Worm (Caenorhabditis elegans) whole organism, L2 larva: ENCODE measurements around the gene bud-31.
A peak's percentile ranks its signal among the peaks of the same experiment; 100 is the strongest.
"Not testable (repeated sequence)": the region's sequence is repeated elsewhere in the genome, so short reads cannot be mapped to it uniquely, and the experiment has no call there.

Experiments used
- C34F6.9 ChIP-seq: fragments of 150-350 bp; optimal IDR thresholded peaks from 2 replicates; lab custom pipeline; 2014; ENCODE audit warnings: missing biosample characterization, missing genetic modification characterization
- F13H6.1 ChIP-seq: sonication (generic microtip); optimal IDR thresholded peaks from 2 replicates; lab custom pipeline; 2016; ENCODE audit warnings: missing genetic modification characterization, missing compliant biosample characterization
- R02D3.7 ChIP-seq: fragments of 150-350 bp; optimal IDR thresholded peaks from 2 replicates; lab custom pipeline; 2014; ENCODE audit warnings: missing biosample characterization, missing genetic modification characterization
- Y55F3AM.14 ChIP-seq: fragments of 200-800 bp; sonication (Bioruptor generic); optimal IDR thresholded peaks from 2 replicates; lab custom pipeline; 2018; ENCODE audit warnings: mild to moderate bottlenecking, missing genetic modification characterization, missing compliant biosample characterization
- ZK546.5 ChIP-seq: sonication (generic microtip); optimal IDR thresholded peaks from 2 replicates; lab custom pipeline; 2017; ENCODE audit warnings: missing biosample characterization, missing genetic modification characterization
- alr-1 ChIP-seq: fragments of 150-350 bp; optimal IDR thresholded peaks from 2 replicates; lab custom pipeline; 2014; ENCODE audit warnings: missing biosample characterization, missing genetic modification characterization
- aly-2 ChIP-seq: fragments of 150-350 bp; optimal IDR thresholded peaks from 2 replicates; lab custom pipeline; 2014; ENCODE audit warnings: missing biosample characterization, missing genetic modification characterization
- ama-1 ChIP-seq: fragments of 150-350 bp; optimal IDR thresholded peaks from 2 replicates; lab custom pipeline; 2018; ENCODE audit warnings: inconsistent platforms
- blmp-1 ChIP-seq: sonication (generic microtip); optimal IDR thresholded peaks from 2 replicates; lab custom pipeline; 2017; ENCODE audit warnings: missing genetic modification characterization, mild to moderate bottlenecking, missing compliant biosample characterization, antibody characterized with exemption, moderate library complexity; ENCODE audit not compliant: insufficient read depth
- ceh-16 ChIP-seq: fragments of 150-350 bp; optimal IDR thresholded peaks from 2 replicates; lab custom pipeline; 2014; ENCODE audit warnings: missing biosample characterization, missing genetic modification characterization
- ceh-82 ChIP-seq: fragments of 150-350 bp; optimal IDR thresholded peaks from 2 replicates; lab custom pipeline; 2014; ENCODE audit warnings: missing biosample characterization, missing genetic modification characterization
- crh-2 ChIP-seq: sonication (generic microtip); optimal IDR thresholded peaks from 2 replicates; lab custom pipeline; 2017; ENCODE audit warnings: missing biosample characterization, missing genetic modification characterization
- dmd-4 ChIP-seq: sonication (generic microtip); optimal IDR thresholded peaks from 2 replicates; lab custom pipeline; 2017; ENCODE audit warnings: missing biosample characterization, missing genetic modification characterization
- egl-27 ChIP-seq: sonication (generic microtip); optimal IDR thresholded peaks from 3 replicates; lab custom pipeline; 2017; ENCODE audit warnings: missing biosample characterization, missing genetic modification reagents, missing genetic modification characterization
- elt-3 ChIP-seq: sonication (generic microtip); optimal IDR thresholded peaks from 2 replicates; lab custom pipeline; 2017; ENCODE audit warnings: missing biosample characterization, missing genetic modification characterization
- fos-1 ChIP-seq: fragments of 150-350 bp; optimal IDR thresholded peaks from 2 replicates; lab custom pipeline; 2014; ENCODE audit warnings: missing biosample characterization, missing genetic modification characterization
- gmeb-1 ChIP-seq: fragments of 150-350 bp; optimal IDR thresholded peaks from 2 replicates; lab custom pipeline; 2014; ENCODE audit warnings: missing biosample characterization, missing genetic modification characterization
- lin-11 ChIP-seq: fragments of 150-350 bp; sonication (generic microtip); optimal IDR thresholded peaks from 2 replicates; lab custom pipeline; 2014; ENCODE audit warnings: missing biosample characterization, missing genetic modification characterization, inconsistent platforms, mixed read lengths
- lin-13 ChIP-seq: fragments of 150-350 bp; optimal IDR thresholded peaks from 2 replicates; lab custom pipeline; 2014; ENCODE audit warnings: missing biosample characterization, missing genetic modification reagents, missing genetic modification characterization
- lin-39 ChIP-seq: fragments of 150-350 bp; optimal IDR thresholded peaks from 2 replicates; lab custom pipeline; 2014; ENCODE audit warnings: missing biosample characterization, missing genetic modification reagents, missing genetic modification characterization
- lsy-2 ChIP-seq, 2 experiments: fragments of 150-350 bp in 1 of 2; sonication (generic microtip) in 1 of 2; optimal IDR thresholded peaks; 2 replicates each; lab custom pipeline; 2014 to 2017; ENCODE audit warnings: missing biosample characterization in 2 of 2, missing genetic modification characterization in 2 of 2
- mab-5 ChIP-seq: fragments of 150-350 bp; optimal IDR thresholded peaks from 2 replicates; lab custom pipeline; 2014; ENCODE audit warnings: missing biosample characterization, missing genetic modification characterization
- mdl-1 ChIP-seq, 2 experiments: fragments of 150-350 bp in 1 of 2; sonication (generic microtip) in 1 of 2; optimal IDR thresholded peaks; 2 replicates each; lab custom pipeline; 2017; ENCODE audit warnings: missing biosample characterization in 2 of 2, missing genetic modification characterization in 2 of 2
- nhr-10 ChIP-seq: sonication (generic microtip); optimal IDR thresholded peaks from 2 replicates; lab custom pipeline; 2017; ENCODE audit warnings: missing biosample characterization, missing genetic modification characterization
- nhr-11 ChIP-seq: fragments of 150-350 bp; optimal IDR thresholded peaks from 2 replicates; lab custom pipeline; 2014; ENCODE audit warnings: missing biosample characterization, missing genetic modification characterization
- nhr-12 ChIP-seq: fragments of 150-350 bp; optimal IDR thresholded peaks from 2 replicates; lab custom pipeline; 2014; ENCODE audit warnings: missing biosample characterization, missing genetic modification characterization
- nhr-129 ChIP-seq: fragments of 150-350 bp; optimal IDR thresholded peaks from 2 replicates; lab custom pipeline; 2014; ENCODE audit warnings: missing biosample characterization, missing genetic modification characterization
- nhr-21 ChIP-seq: fragments of 150-350 bp; optimal IDR thresholded peaks from 2 replicates; lab custom pipeline; 2014; ENCODE audit warnings: missing biosample characterization, missing genetic modification characterization
- nhr-23 ChIP-seq: fragments of 150-350 bp; optimal IDR thresholded peaks from 2 replicates; lab custom pipeline; 2014; ENCODE audit warnings: missing biosample characterization, missing genetic modification reagents, missing genetic modification characterization
- nhr-237 ChIP-seq: fragments of 150-350 bp; optimal IDR thresholded peaks from 2 replicates; lab custom pipeline; 2014; ENCODE audit warnings: missing biosample characterization, missing genetic modification characterization
- nhr-77 ChIP-seq: fragments of 150-350 bp; optimal IDR thresholded peaks from 2 replicates; lab custom pipeline; 2014; ENCODE audit warnings: missing biosample characterization, missing genetic modification characterization
- peb-1 ChIP-seq: fragments of 150-350 bp; optimal IDR thresholded peaks from 2 replicates; lab custom pipeline; 2014; ENCODE audit warnings: missing biosample characterization, missing genetic modification characterization
- sem-4 ChIP-seq: fragments of 150-350 bp; optimal IDR thresholded peaks from 2 replicates; lab custom pipeline; 2014; ENCODE audit warnings: missing biosample characterization, missing genetic modification reagents, missing genetic modification characterization
- skn-1 ChIP-seq: sonication (generic microtip); optimal IDR thresholded peaks from 2 replicates; lab custom pipeline; 2017; ENCODE audit warnings: missing biosample characterization, missing genetic modification characterization
- sma-3 ChIP-seq: sonication (generic microtip); optimal IDR thresholded peaks from 2 replicates; lab custom pipeline; 2016; ENCODE audit warnings: missing genetic modification reagents, missing genetic modification characterization, missing compliant biosample characterization
- sma-9 ChIP-seq, 2 experiments: fragments of 150-350 bp in 1 of 2; sonication (generic microtip) in 1 of 2; optimal IDR thresholded peaks; 2 replicates each; lab custom pipeline; 2014 to 2016; ENCODE audit warnings: missing genetic modification characterization in 2 of 2, mild to moderate bottlenecking in 1 of 2, missing biosample characterization in 1 of 2, missing compliant biosample characterization in 1 of 2, missing genetic modification reagents in 1 of 2, moderate library complexity in 1 of 2
- snpc-4 ChIP-seq: fragments of 150-350 bp; optimal IDR thresholded peaks from 2 replicates; lab custom pipeline; 2014; ENCODE audit warnings: missing biosample characterization, missing genetic modification characterization
- unc-39 ChIP-seq: fragments of 150-350 bp; optimal IDR thresholded peaks from 2 replicates; lab custom pipeline; 2014; ENCODE audit warnings: missing biosample characterization, missing genetic modification characterization
- unc-55 ChIP-seq: fragments of 150-350 bp; sonication (generic microtip); optimal IDR thresholded peaks from 3 replicates; lab custom pipeline; 2014; ENCODE audit warnings: missing biosample characterization, missing genetic modification reagents, missing genetic modification characterization
- unc-62 ChIP-seq: fragments of 150-350 bp; optimal IDR thresholded peaks from 2 replicates; lab custom pipeline; 2014; ENCODE audit warnings: missing biosample characterization, missing genetic modification reagents, missing genetic modification characterization
- zag-1 ChIP-seq: fragments of 150-350 bp; optimal IDR thresholded peaks from 2 replicates; lab custom pipeline; 2014; ENCODE audit warnings: missing biosample characterization, missing genetic modification characterization
- ztf-11 ChIP-seq: sonication (generic microtip); optimal IDR thresholded peaks from 2 replicates; lab custom pipeline; 2017; ENCODE audit warnings: missing biosample characterization, missing genetic modification characterization
- ztf-4 ChIP-seq: fragments of 150-350 bp; optimal IDR thresholded peaks from 2 replicates; lab custom pipeline; 2014; ENCODE audit warnings: missing biosample characterization, missing genetic modification characterization

bud-31 gene

DNA sequence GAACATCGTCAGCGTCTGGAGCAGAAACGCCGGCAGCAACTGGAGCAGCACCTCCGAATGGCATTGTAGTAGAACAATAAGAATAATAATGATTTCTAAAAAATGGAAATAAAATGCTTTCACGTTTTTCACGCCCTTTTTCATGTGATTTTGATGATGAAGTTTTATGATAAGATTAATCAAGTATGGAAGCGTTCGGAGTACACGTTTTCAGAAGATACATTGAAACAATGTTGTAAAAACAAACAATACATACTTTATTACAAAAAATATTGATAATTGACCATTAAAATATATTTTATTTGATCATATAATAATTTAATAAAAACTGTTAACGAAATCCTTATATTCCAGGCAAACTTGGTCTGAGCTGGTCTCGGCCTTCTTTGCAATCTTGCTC, 15.1 kb downstream of the bud-31 start, which contains the start of gene C07A9.13:
Gene C07A9.13, minus strand, starts transcription at position 101 of the 400 bp plus-strand sequence.
- TF ChIP-seq nhr-21 (tag; lab: Kevin White, UChicago); sma-3 (GFP tag; lab: Kevin White, UChicago); mdl-1 (tag; optimal IDR thresholded peaks at IDR 0.05; lab: Kevin White, UChicago): not testable (repeated sequence)

DNA sequence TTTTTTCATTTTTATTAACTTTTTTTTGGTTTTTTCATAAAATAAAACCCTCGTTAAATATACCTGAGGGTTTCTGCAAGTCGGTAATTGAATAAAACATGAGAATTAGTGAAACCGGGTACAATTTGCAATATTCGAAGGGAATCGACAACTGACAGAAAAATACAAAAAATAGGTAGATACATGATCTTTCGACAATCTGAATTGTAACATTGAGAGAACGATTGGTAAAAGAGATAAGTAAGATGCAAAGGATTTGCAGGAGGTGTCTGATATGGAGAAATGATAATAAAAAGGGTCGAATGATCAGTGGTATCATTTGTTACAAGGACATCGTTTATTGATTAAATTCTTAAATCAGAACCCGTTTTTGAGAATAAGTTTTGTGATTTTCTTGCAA, 17.5 kb downstream of the bud-31 start, which contains the start of gene ugt-60:
Gene ugt-60, minus strand, starts transcription at position 233 of the 400 bp plus-strand sequence.
- TF ChIP-seq sem-4 (tag; lab: Kevin White, UChicago) (no peak), lin-11 (no peak), lsy-2 (tag; optimal IDR thresholded peaks at IDR 0.05; lab: Kevin White, UChicago) (no peak), nhr-77 (tag; lab: Kevin White, UChicago) (no peak), sma-3 (GFP tag; lab: Kevin White, UChicago) (no peak), lin-39 (tag; lab: Kevin White, UChicago) (no peak), ceh-82 (tag; lab: Kevin White, UChicago) (no peak), unc-62 (GFP tag; lab: Kevin White, UChicago) (no peak), ztf-4 (no peak), blmp-1 (tag; lab: Kevin White, UChicago) (no peak), nhr-11 (tag; lab: Kevin White, UChicago) (no peak), nhr-23 (tag; lab: Kevin White, UChicago) (no peak), ZK546.5 (tag; lab: Kevin White, UChicago) (no peak), mab-5 (no peak), gmeb-1 (tag; lab: Kevin White, UChicago) (no peak), unc-55 (GFP tag; lab: Kevin White, UChicago) (no peak)

ce11 chrIII:9669546-9669945, 26.8 kb downstream of the bud-31 start:
- TF ChIP-seq crh-2 (tag; lab: Kevin White, UChicago) (no peak), nhr-237 (no peak), snpc-4 (tag; lab: Kevin White, UChicago) (no peak), aly-2 (no peak), ama-1 (lab: Kevin White, UChicago) (no peak), lin-13 (GFP tag; lab: Kevin White, UChicago) (no peak), ceh-16 (tag; lab: Kevin White, UChicago) (no peak), R02D3.7 (tag; lab: Kevin White, UChicago) (no peak), nhr-10 (tag; lab: Kevin White, UChicago) (no peak), nhr-11 (tag; lab: Kevin White, UChicago) (no peak)
- TF ChIP-seq, all 48 proteins: peak for 0

ce11 chrIII:9667591-9668265, 28.6 kb downstream of the bud-31 start, which contains the start of gene C07A9.9:
C07A9.9 (minus strand) TSS chrIII:9667641.
- TF ChIP-seq sma-3 (GFP tag; lab: Kevin White, UChicago) (peak; percentile 51), nhr-129 (tag; lab: Kevin White, UChicago) (peak; percentile 80), nhr-12 (tag; lab: Kevin White, UChicago) (no peak), nhr-10 (tag; lab: Kevin White, UChicago) (no peak), alr-1 (tag; lab: Kevin White, UChicago) (no peak), lsy-2 (tag; optimal IDR thresholded peaks at IDR 0.05; lab: Kevin White, UChicago) (peak; percentile 26 to 54), unc-55 (GFP tag; lab: Kevin White, UChicago) (peak; percentile 54), ZK546.5 (tag; lab: Kevin White, UChicago) (peak; percentile 9), Y55F3AM.14 (GFP tag; lab: Kevin White, UChicago) (peak; percentile 41), dmd-4 (tag; lab: Kevin White, UChicago) (no peak), skn-1 (tag; lab: Kevin White, UChicago) (peak; percentile 18), snpc-4 (tag; lab: Kevin White, UChicago) (peak; percentile 52), ama-1 (lab: Kevin White, UChicago) (no peak), crh-2 (tag; lab: Kevin White, UChicago) (peak; percentile 51), aly-2 (no peak), mab-5 (peak; percentile 36), nhr-11 (tag; lab: Kevin White, UChicago) (no peak), elt-3 (no peak), lin-13 (GFP tag; lab: Kevin White, UChicago) (peak; percentile 29), mdl-1 (tag; optimal IDR thresholded peaks at IDR 0.05; lab: Kevin White, UChicago) (peak; percentile 33 to 55), unc-39 (tag; lab: Kevin White, UChicago) (no peak), lin-11 (peak; percentile 43), C34F6.9 (tag; lab: Kevin White, UChicago) (peak; percentile 69), unc-62 (GFP tag; lab: Kevin White, UChicago) (no peak), egl-27 (peak; percentile 79), ztf-11 (tag; lab: Kevin White, UChicago) (no peak), gmeb-1 (tag; lab: Kevin White, UChicago) (peak; percentile 41), fos-1 (tag; lab: Kevin White, UChicago) (peak; percentile 60), nhr-237 (peak; percentile 10), zag-1 (tag; lab: Kevin White, UChicago) (peak; percentile 88), peb-1 (tag; lab: Kevin White, UChicago) (no peak), ztf-4 (no peak), F13H6.1 (tag; lab: Kevin White, UChicago) (peak; percentile 84), sma-9 (GFP tag; optimal IDR thresholded peaks at IDR 0.05; lab: Kevin White, UChicago) (peak; percentile 75), sma-9 (tag; optimal IDR thresholded peaks at IDR 0.05; lab: Kevin White, UChicago) (no peak)
